Fruit fly (Drosophila melanogaster) Kc167 (cell line): ENCODE results near the gene CG18809.

Experiments
- Myc ChIP-seq: fragments of >200 bp; optimal IDR thresholded peaks from 2 replicates; lab custom pipeline; 2017; ENCODE audit warnings: missing external identifiers
- Sin3A ChIP-seq: fragments of >200 bp; optimal IDR thresholded peaks from 2 replicates; lab custom pipeline; 2018; ENCODE audit warnings: missing external identifiers
- h ChIP-seq: fragments of >200 bp; optimal IDR thresholded peaks from 3 replicates; lab custom pipeline; 2018; ENCODE audit warnings: missing external identifiers
- psq ChIP-seq: fragments of >200 bp; optimal IDR thresholded peaks from 2 replicates; lab custom pipeline; 2017; ENCODE audit warnings: missing external identifiers
- ttk ChIP-seq: sonication (Bioruptor generic); optimal IDR thresholded peaks from 2 replicates; lab custom pipeline; 2017; ENCODE audit warnings: missing external identifiers

DNA sequence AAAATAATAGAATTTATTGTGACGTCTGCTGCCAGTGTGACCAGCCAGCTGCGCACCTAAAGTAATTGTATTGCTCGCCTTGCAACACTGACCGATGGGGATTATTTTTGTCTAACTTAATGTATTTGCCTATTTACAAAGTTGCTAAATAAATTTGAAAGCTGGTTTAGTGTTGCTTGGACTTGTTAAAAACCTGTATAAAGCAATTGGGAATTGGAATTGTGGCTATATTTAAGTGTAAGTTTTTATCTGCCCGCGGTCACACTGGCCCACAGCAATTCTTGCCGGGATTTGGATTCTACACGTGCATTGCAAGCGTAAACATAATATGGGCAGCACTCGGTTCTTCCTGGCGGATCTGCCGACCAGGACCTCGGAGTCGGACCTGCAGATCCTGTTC, 40.1 kb downstream of the CG18809 start, which contains the start of the genes CG14230 and CG14232:
- no peak for TF ChIP-seq ttk
- TF ChIP-seq Sin3A (lab: Kevin White, UChicago) = no peak
- TF ChIP-seq Myc (lab: Kevin White, UChicago) = no peak
- no peak for TF ChIP-seq psq (lab: Kevin White, UChicago)
- TF ChIP-seq h (lab: Kevin White, UChicago) = no peak
